Fruit fly (Drosophila melanogaster) whole organism: Measurements from ENCODE around the gene Aatf.

Experiments used
- pan ChIP-seq: fragments of >200 bp; optimal IDR thresholded peaks from 2 replicates; lab custom pipeline; 2017
- psq ChIP-seq: fragments of >200 bp; optimal IDR thresholded peaks from 2 replicates; lab custom pipeline; 2017

- TF ChIP-seq psq (lab: Kevin White, UChicago) (no peak), pan (lab: Kevin White, UChicago) (no peak)
Observed at dm6 chr2L:6696229-6696628, 21.2 kb upstream of the Aatf start.
